Fruit fly (Drosophila melanogaster): ENCODE results near the gene natalisin.

dm6 chr3R:14462341-14462740, 43.9 kb downstream of the natalisin start:
- no peak for TF ChIP-seq HLH106 (tag; optimal IDR thresholded peaks at IDR 0.05)
- TF ChIP-seq dsf (GFP tag; optimal IDR thresholded peaks at IDR 0.05; ENCODE audit: borderline replicate concordance) = no peak
- no peak for TF ChIP-seq Hnf4 (GFP tag; optimal IDR thresholded peaks at IDR 0.05)
- TF ChIP-seq h (GFP tag; optimal IDR thresholded peaks at IDR 0.05) = no peak
- TF ChIP-seq fru (GFP tag; optimal IDR thresholded peaks at IDR 0.05) = no peak
- TF ChIP-seq Myc (optimal IDR thresholded peaks at IDR 0.05) = no peak
- no peak for TF ChIP-seq sage (GFP tag; optimal IDR thresholded peaks at IDR 0.05)
- TF ChIP-seq usp (GFP tag; optimal IDR thresholded peaks at IDR 0.05) = no peak
- TF ChIP-seq psq (GFP tag; optimal IDR thresholded peaks at IDR 0.05) = no peak
